Fruit fly (Drosophila melanogaster) whole organism, embryonic: ENCODE results near the gene SMC6.
A peak's percentile ranks its signal among the peaks of the same experiment; 100 is the strongest.

Experiments
- Awh ChIP-seq: fragments of 200-800 bp; sonication (Bioruptor generic); IDR thresholded peaks from 2 replicates; pipeline ENCODE4, ENCODE4 v1.3.6; 2022; ENCODE audit warnings: missing biosample characterization, missing genetic modification characterization
- BEAF-32 ChIP-seq: fragments of 200-800 bp; sonication (Bioruptor generic); optimal IDR thresholded peaks from 3 replicates; lab custom pipeline; 2017; ENCODE audit warnings: missing biosample characterization, missing genetic modification characterization, mild to moderate bottlenecking, moderate library complexity, missing genetic modification reagents
- CG10267 ChIP-seq: fragments of 200-800 bp; sonication (Bioruptor generic); optimal IDR thresholded peaks from 2 replicates; lab custom pipeline; 2018; ENCODE audit warnings: missing biosample characterization, mild to moderate bottlenecking, missing genetic modification characterization, moderate library complexity
- CG10366 ChIP-seq: fragments of 200-800 bp; sonication (Bioruptor generic); IDR thresholded peaks from 2 replicates; pipeline ENCODE4 v1.3.6; 2022; ENCODE audit warnings: missing biosample characterization, missing genetic modification characterization
- CG10543 ChIP-seq: fragments of 200-800 bp; sonication (Bioruptor generic); optimal IDR thresholded peaks from 3 replicates; lab custom pipeline; 2017; ENCODE audit warnings: missing biosample characterization, mild to moderate bottlenecking, missing genetic modification characterization, moderate library complexity
- CG10979 ChIP-seq: fragments of 200-800 bp; sonication (Bioruptor generic); optimal IDR thresholded peaks from 2 replicates; lab custom pipeline; 2018; ENCODE audit warnings: missing biosample characterization, mild to moderate bottlenecking, missing genetic modification characterization, moderate library complexity
- CG11723 ChIP-seq: fragments of 200-800 bp; sonication (Bioruptor generic); optimal IDR thresholded peaks from 2 replicates; lab custom pipeline; 2017; ENCODE audit warnings: missing biosample characterization, mild to moderate bottlenecking, missing genetic modification characterization
- CG13624 ChIP-seq: fragments of 200-800 bp; sonication (Bioruptor generic); optimal IDR thresholded peaks from 2 replicates; lab custom pipeline; 2016; ENCODE audit warnings: missing biosample characterization, missing genetic modification characterization
- CG13775 ChIP-seq: fragments of 200-800 bp; sonication (Bioruptor generic); optimal IDR thresholded peaks from 3 replicates; lab custom pipeline; 2017; ENCODE audit warnings: missing biosample characterization, mild to moderate bottlenecking, missing genetic modification characterization
- CG13894 ChIP-seq: fragments of 200-800 bp; sonication (Bioruptor generic); optimal IDR thresholded peaks from 3 replicates; lab custom pipeline; 2018; ENCODE audit warnings: missing biosample characterization, mild to moderate bottlenecking, missing genetic modification characterization, moderate library complexity
- CG15479 ChIP-seq: fragments of 200-800 bp; sonication (Bioruptor generic); optimal IDR thresholded peaks from 3 replicates; lab custom pipeline; 2019; ENCODE audit warnings: missing biosample characterization, mild to moderate bottlenecking, missing genetic modification characterization, moderate library complexity
- CG17568 ChIP-seq: fragments of 200-800 bp; sonication (Bioruptor generic); optimal IDR thresholded peaks from 2 replicates; lab custom pipeline; 2018; ENCODE audit warnings: missing biosample characterization, mild to moderate bottlenecking, missing genetic modification characterization, moderate library complexity
- CG17829 ChIP-seq: fragments of 200-800 bp; optimal IDR thresholded peaks from 2 replicates; lab custom pipeline; 2019; ENCODE audit warnings: missing biosample characterization, mild to moderate bottlenecking, missing genetic modification characterization, moderate library complexity
- CG18011 ChIP-seq: fragments of 200-800 bp; sonication (Bioruptor generic); optimal IDR thresholded peaks from 2 replicates; lab custom pipeline; 2017; ENCODE audit warnings: missing biosample characterization, missing genetic modification characterization, mild to moderate bottlenecking, moderate library complexity, missing genotype
- CG2678 ChIP-seq: fragments of 200-800 bp; sonication (Bioruptor generic); optimal IDR thresholded peaks from 3 replicates; lab custom pipeline; 2019; ENCODE audit warnings: missing biosample characterization, mild to moderate bottlenecking, missing genetic modification characterization, moderate library complexity
- CG3281 ChIP-seq: fragments of 200-800 bp; sonication (Bioruptor generic); optimal IDR thresholded peaks from 3 replicates; lab custom pipeline; 2017; ENCODE audit warnings: missing biosample characterization, mild to moderate bottlenecking, missing genetic modification characterization
- CG5245 ChIP-seq: fragments of 200-800 bp; sonication (Bioruptor generic); optimal IDR thresholded peaks from 3 replicates; lab custom pipeline; 2016; ENCODE audit warnings: missing biosample characterization, missing genetic modification characterization
- CG5953 ChIP-seq: fragments of 200-800 bp; sonication (Bioruptor generic); IDR thresholded peaks from 2 replicates; pipeline ENCODE4 v1.3.6; 2022; ENCODE audit warnings: missing biosample characterization, missing genetic modification characterization
- CG7928 ChIP-seq: fragments of 200-800 bp; sonication (Bioruptor generic); optimal IDR thresholded peaks from 2 replicates; lab custom pipeline; 2017; ENCODE audit warnings: missing biosample characterization, mild to moderate bottlenecking, missing genetic modification characterization
- CG7987 ChIP-seq: fragments of 200-800 bp; sonication (Bioruptor generic); optimal IDR thresholded peaks from 2 replicates; lab custom pipeline; 2018; ENCODE audit warnings: missing biosample characterization, mild to moderate bottlenecking, missing genetic modification characterization, moderate library complexity
- CG9215 ChIP-seq: fragments of 200-800 bp; sonication (Bioruptor generic); IDR thresholded peaks from 2 replicates; pipeline ENCODE4 v1.3.6; 2022; ENCODE audit warnings: missing biosample characterization, missing genetic modification characterization
- CG9727 ChIP-seq: fragments of 200-800 bp; sonication (Bioruptor generic); optimal IDR thresholded peaks from 3 replicates; lab custom pipeline; 2017; ENCODE audit warnings: missing biosample characterization, mild to moderate bottlenecking, missing genetic modification characterization
- CTCF ChIP-seq: fragments of 200-800 bp; sonication (Bioruptor generic); optimal IDR thresholded peaks from 2 replicates; lab custom pipeline; 2017; ENCODE audit warnings: missing biosample characterization, mild to moderate bottlenecking, missing genetic modification characterization, moderate library complexity
- H15 ChIP-seq: fragments of 200-800 bp; sonication (Bioruptor generic); IDR thresholded peaks from 3 replicates; pipeline ENCODE4 v1.3.6; 2022; ENCODE audit warnings: missing biosample characterization, missing genetic modification characterization
- HLH4C ChIP-seq: fragments of 200-800 bp; sonication (Bioruptor generic); IDR thresholded peaks from 3 replicates; pipeline ENCODE4 v1.3.6; 2022; ENCODE audit warnings: missing biosample characterization, missing genetic modification characterization; ENCODE audit not compliant: partially characterized antibody
- NC2β ChIP-seq: fragments of 200-800 bp; sonication (Bioruptor generic); optimal IDR thresholded peaks from 2 replicates; lab custom pipeline; 2016; ENCODE audit warnings: missing biosample characterization, missing genetic modification characterization
- Oli ChIP-seq: fragments of 200-800 bp; sonication (Bioruptor generic); optimal IDR thresholded peaks from 2 replicates; lab custom pipeline; 2018; ENCODE audit warnings: missing biosample characterization, mild to moderate bottlenecking, missing genetic modification characterization, moderate library complexity
- Optix ChIP-seq: fragments of 200-800 bp; sonication (Bioruptor generic); IDR thresholded peaks from 3 replicates; pipeline ENCODE4 v1.3.6; 2022; ENCODE audit warnings: missing biosample characterization, missing genetic modification characterization
- Rfx ChIP-seq: fragments of 200-800 bp; sonication (Bioruptor generic); IDR thresholded peaks from 2 replicates; pipeline ENCODE4 v1.3.6; 2022; ENCODE audit warnings: missing biosample characterization, missing genetic modification characterization
- Rx ChIP-seq: fragments of 200-800 bp; sonication (Bioruptor generic); IDR thresholded peaks from 2 replicates; pipeline ENCODE4 v1.3.6; 2022; ENCODE audit warnings: missing biosample characterization, missing genetic modification characterization
- Side ChIP-seq: fragments of 200-800 bp; sonication (Bioruptor generic); optimal IDR thresholded peaks from 2 replicates; lab custom pipeline; 2016; ENCODE audit warnings: missing biosample characterization, missing genetic modification characterization
- Sox100B ChIP-seq: fragments of 200-800 bp; sonication (Bioruptor generic); optimal IDR thresholded peaks from 3 replicates; lab custom pipeline; 2018; ENCODE audit warnings: missing biosample characterization, mild to moderate bottlenecking, missing genetic modification characterization
- Ssrp ChIP-seq: fragments of 200-800 bp; sonication (Bioruptor generic); optimal IDR thresholded peaks from 2 replicates; lab custom pipeline; 2018; ENCODE audit warnings: missing biosample characterization, mild to moderate bottlenecking, missing genetic modification characterization, moderate library complexity
- ase ChIP-seq: fragments of 200-800 bp; sonication (Bioruptor generic); IDR thresholded peaks from 3 replicates; pipeline ENCODE4 v1.3.6; 2022; ENCODE audit warnings: missing biosample characterization, missing genetic modification characterization
- ash1 ChIP-seq: fragments of 200-800 bp; sonication (Bioruptor generic); optimal IDR thresholded peaks from 2 replicates; lab custom pipeline; 2018; ENCODE audit warnings: missing biosample characterization, mild to moderate bottlenecking, missing genetic modification characterization
- bbx ChIP-seq: fragments of 200-800 bp; sonication (Bioruptor generic); IDR thresholded peaks from 2 replicates; pipeline ENCODE4 v1.3.6; 2022; ENCODE audit warnings: missing biosample characterization, missing genetic modification characterization; ENCODE audit not compliant: partially characterized antibody
- cg ChIP-seq: fragments of 200-800 bp; sonication (Bioruptor generic); optimal IDR thresholded peaks from 3 replicates; lab custom pipeline; 2019; ENCODE audit warnings: missing biosample characterization, mild to moderate bottlenecking, missing genetic modification characterization, moderate library complexity
- ci ChIP-seq: fragments of 200-800 bp; sonication (Bioruptor generic); IDR thresholded peaks from 3 replicates; pipeline ENCODE4 v1.3.6; 2022; ENCODE audit warnings: missing biosample characterization, missing genetic modification characterization
- dimm ChIP-seq: fragments of 200-800 bp; sonication (Bioruptor generic); IDR thresholded peaks from 2 replicates; pipeline ENCODE4 v1.3.6; 2022; ENCODE audit warnings: missing biosample characterization, missing genetic modification characterization
- ems ChIP-seq: fragments of 200-800 bp; sonication (Bioruptor generic); optimal IDR thresholded peaks from 3 replicates; lab custom pipeline; 2016; ENCODE audit warnings: missing biosample characterization, missing genetic modification characterization
- gce ChIP-seq: fragments of 200-800 bp; sonication (Bioruptor generic); IDR thresholded peaks from 3 replicates; pipeline ENCODE4 v1.3.6; 2022; ENCODE audit warnings: missing biosample characterization, missing genetic modification characterization
- h ChIP-seq: fragments of >200 bp; optimal IDR thresholded peaks from 2 replicates; lab custom pipeline; 2017
- kah ChIP-seq: fragments of 200-800 bp; sonication (Bioruptor generic); optimal IDR thresholded peaks from 2 replicates; lab custom pipeline; 2018; ENCODE audit warnings: missing biosample characterization, mild to moderate bottlenecking, missing genetic modification characterization
- mam ChIP-seq: fragments of 200-800 bp; sonication (Bioruptor generic); optimal IDR thresholded peaks from 3 replicates; lab custom pipeline; 2016; ENCODE audit warnings: missing biosample characterization, missing genetic modification characterization
- pum ChIP-seq: fragments of 200-800 bp; sonication (Bioruptor generic); optimal IDR thresholded peaks from 2 replicates; lab custom pipeline; 2016; ENCODE audit warnings: missing biosample characterization, missing genetic modification characterization
- rib ChIP-seq: fragments of 200-800 bp; sonication (Bioruptor generic); IDR thresholded peaks from 2 replicates; pipeline ENCODE4 v1.3.6; 2022; ENCODE audit warnings: missing biosample characterization, missing genetic modification characterization
- slou ChIP-seq: fragments of 200-800 bp; sonication (Bioruptor generic); optimal IDR thresholded peaks from 3 replicates; lab custom pipeline; 2016; ENCODE audit warnings: missing biosample characterization, missing genetic modification characterization
- tup ChIP-seq: fragments of 200-800 bp; sonication (Bioruptor generic); optimal IDR thresholded peaks from 2 replicates; lab custom pipeline; 2016; ENCODE audit warnings: missing biosample characterization, mild to moderate bottlenecking, missing genetic modification characterization, moderate library complexity
- twi ChIP-seq: fragments of 200-800 bp; optimal IDR thresholded peaks from 2 replicates; lab custom pipeline; 2019; ENCODE audit warnings: missing biosample characterization, mild to moderate bottlenecking, missing genetic modification characterization, moderate library complexity
- wor ChIP-seq: fragments of 200-800 bp; sonication (Bioruptor generic); IDR thresholded peaks from 2 replicates; pipeline ENCODE4 v1.3.6; 2022; ENCODE audit warnings: missing biosample characterization, missing genetic modification characterization
- zen2 ChIP-seq: fragments of 200-800 bp; sonication (Bioruptor generic); IDR thresholded peaks from 3 replicates; pipeline ENCODE4 v1.3.6; 2022; ENCODE audit warnings: missing biosample characterization, missing genetic modification characterization; ENCODE audit not compliant: partially characterized antibody

The SMC6 gene

dm6 chr3R:24141013-24141592 lies 52.1 kb downstream of the SMC6 start, which contains the start of gene Kal1 (continued):
- TF ChIP-seq Optix (GFP tag; lab: Robert Waterston, UW) (peak; percentile 90), CG13894 (tag; lab: Kevin White, UChicago) (no peak), CG17829 (tag; lab: Kevin White, UChicago) (peak; percentile 95), mam (GFP tag; lab: Kevin White, UChicago) (no peak), zen2 (no peak), CG10366 (GFP tag; lab: Robert Waterston, UW) (peak; percentile 92), ci (peak; percentile 98), Rfx (GFP tag; lab: Robert Waterston, UW) (peak; percentile 80), CG13775 (peak; percentile 85), ash1 (GFP tag; lab: Kevin White, UChicago) (no peak), h (lab: Kevin White, UChicago) (no peak), CG7987 (GFP tag; lab: Kevin White, UChicago) (peak; percentile 50), dimm (GFP tag; lab: Robert Waterston, UW) (peak; percentile 83), CG9215 (peak; percentile 59), gce (GFP tag; lab: Robert Waterston, UW) (peak; percentile 86), CG15479 (GFP tag; lab: Kevin White, UChicago) (no peak), Side (GFP tag; lab: Kevin White, UChicago) (peak; percentile 11), CG18011 (GFP tag; lab: Kevin White, UChicago) (peak; percentile 55), wor (GFP tag; lab: Robert Waterston, UW) (peak; percentile 93), CG13624 (GFP tag; lab: Kevin White, UChicago) (no peak), CG17568 (GFP tag; lab: Kevin White, UChicago) (peak; percentile 89), pum (peak; percentile 34), rib (0 out of 2 replicates have a peak, but pooled peaks have one; percentile 44), cg (peak; percentile 26), tup (GFP tag; lab: Kevin White, UChicago) (peak; percentile 56), CG2678 (tag; lab: Kevin White, UChicago) (peak; percentile 92), slou (GFP tag; lab: Kevin White, UChicago) (peak; percentile 9), CG7928 (GFP tag; lab: Kevin White, UChicago) (peak; percentile 18), twi (peak; percentile 88), Rx (GFP tag; lab: Robert Waterston, UW) (peak; percentile 85), CG10267 (tag; lab: Kevin White, UChicago) (peak; percentile 91), CG10979 (tag; lab: Kevin White, UChicago) (peak; percentile 97), kah (peak; percentile 90), CG5245 (GFP tag; lab: Kevin White, UChicago) (peak; percentile 85), CTCF (GFP tag; lab: Kevin White, UChicago) (peak; percentile 67), CG10543 (GFP tag; lab: Kevin White, UChicago) (peak; percentile 66), CG5953 (GFP tag; lab: Robert Waterston, UW) (peak; percentile 87), H15 (GFP tag; lab: Robert Waterston, UW) (peak; percentile 90), bbx (GFP tag; lab: Robert Waterston, UW) (no peak), BEAF-32 (GFP tag; lab: Kevin White, UChicago) (no peak), ems (GFP tag; lab: Kevin White, UChicago) (peak; percentile 29), HLH4C (peak; percentile 39; the same call in 1 of the 3 replicates), Oli (tag; lab: Kevin White, UChicago) (peak; percentile 95), ase (GFP tag; lab: Robert Waterston, UW) (peak; percentile 86), CG3281 (GFP tag; lab: Kevin White, UChicago) (peak; percentile 85), Awh (peak; percentile 95), Ssrp (peak; percentile 92), NC2β (GFP tag; lab: Kevin White, UChicago) (no peak), CG11723 (peak; percentile 91), CG9727 (GFP tag; lab: Kevin White, UChicago) (peak; percentile 88), Sox100B (GFP tag; lab: Kevin White, UChicago) (peak; percentile 95)
